Worm (Caenorhabditis elegans): ENCODE measurements around the gene ptr-14.

Gene ptr-14

DNA sequence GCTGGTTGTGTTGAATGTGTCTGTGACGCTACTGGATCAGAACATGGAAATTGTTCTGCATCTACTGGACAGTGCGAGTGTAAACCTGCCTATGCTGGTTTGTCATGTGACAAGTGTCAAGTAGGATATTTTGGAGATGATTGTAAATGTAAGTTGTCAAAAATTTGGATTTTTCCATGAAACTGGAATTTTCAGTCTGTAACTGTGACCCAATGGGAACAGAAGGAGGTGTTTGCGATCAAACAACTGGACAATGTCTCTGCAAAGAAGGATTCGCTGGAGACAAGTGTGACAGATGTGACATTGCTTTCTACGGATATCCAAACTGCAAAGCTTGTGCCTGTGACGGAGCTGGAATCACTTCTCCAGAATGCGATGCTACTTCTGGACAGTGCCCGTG lies 53.3 kb downstream of the ptr-14 start:
- no peak for TF ChIP-seq unc-62 (GFP tag; optimal IDR thresholded peaks at IDR 0.05)

Data from whole organism, dauer.